Worm (Caenorhabditis elegans): Measurements from ENCODE around the gene Y34B4A.2.

Y34B4A.2 gene

DNA sequence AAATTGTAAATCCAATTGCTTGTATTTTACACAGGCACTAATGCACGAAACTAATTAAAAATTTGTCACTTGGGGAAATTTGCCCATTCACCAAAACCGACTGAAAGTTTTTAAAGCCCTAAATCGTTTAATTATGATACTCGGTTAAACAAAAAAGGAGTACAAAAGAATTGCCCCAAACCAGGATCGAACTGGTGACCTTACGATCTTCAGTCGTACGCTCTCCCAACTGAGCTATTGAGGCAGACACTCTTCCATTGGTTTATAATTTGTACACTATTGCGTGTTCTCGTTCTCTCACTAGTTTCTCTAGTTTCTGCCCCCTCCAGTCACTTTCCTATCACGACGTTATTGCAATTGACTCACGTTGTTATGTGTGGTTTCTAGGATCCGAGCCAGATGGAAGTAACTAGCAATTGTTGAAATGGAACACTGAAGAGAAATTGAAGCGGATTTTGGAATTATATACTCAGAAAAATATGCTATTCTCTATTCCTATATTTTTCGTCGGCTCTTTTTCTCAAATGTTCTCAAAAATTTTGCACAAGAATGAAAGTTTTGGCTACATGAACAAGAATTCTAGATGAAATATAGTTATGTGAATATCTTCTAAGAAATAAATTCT is 40.0 kb downstream of the Y34B4A.2 start (continued):
- TF ChIP-seq T07F8.4 (tag; optimal IDR thresholded peaks at IDR 0.05) = peak; percentile 50
- TF ChIP-seq Y95B8A.8 (GFP tag; IDR thresholded peaks at IDR 0.05) = no peak
- TF ChIP-seq ceh-58 (GFP tag; IDR thresholded peaks at IDR 0.05) = no peak
- TF ChIP-seq T26A5.8 (tag; optimal IDR thresholded peaks at IDR 0.05) = peak; percentile 32
- no peak for TF ChIP-seq unc-130 (GFP tag; optimal IDR thresholded peaks at IDR 0.05)
- TF ChIP-seq bed-1 (GFP tag; IDR thresholded peaks at IDR 0.05) = no peak
- no peak for TF ChIP-seq gei-17 (GFP tag; optimal IDR thresholded peaks at IDR 0.05)
- no peak for TF ChIP-seq B0035.1 (tag; optimal IDR thresholded peaks at IDR 0.05)
- peak; percentile 75 for TF ChIP-seq hmg-1.2 (GFP tag; IDR thresholded peaks at IDR 0.05)
- no peak for TF ChIP-seq F49E8.2 (tag; optimal IDR thresholded peaks at IDR 0.05; ENCODE audit: insufficient read depth)
- TF ChIP-seq cebp-2 (GFP tag; IDR thresholded peaks at IDR 0.05) = no peak
- no peak for TF ChIP-seq ceh-79 (tag; optimal IDR thresholded peaks at IDR 0.05)
- TF ChIP-seq F10E7.11 (tag; optimal IDR thresholded peaks at IDR 0.05) = peak; percentile 34
- no peak for TF ChIP-seq F22D6.2 (tag; optimal IDR thresholded peaks at IDR 0.05)
- peak; percentile 64; the same call in 1 of the 2 replicates for TF ChIP-seq egl-44 (GFP tag; IDR thresholded peaks at IDR 0.05)
- no peak for TF ChIP-seq sea-2 (GFP tag; IDR thresholded peaks at IDR 0.05)
- no peak for TF ChIP-seq lin-54 (GFP tag; optimal IDR thresholded peaks at IDR 0.05)
- TF ChIP-seq snpc-1.1 (tag; optimal IDR thresholded peaks at IDR 0.05; ENCODE audit: insufficient read depth) = peak; percentile 83
- TF ChIP-seq nhr-179 (tag; optimal IDR thresholded peaks at IDR 0.05) = peak; percentile 24
- TF ChIP-seq ztf-28 (GFP tag; IDR thresholded peaks at IDR 0.05) = no peak
- TF ChIP-seq dpff-1 (tag; optimal IDR thresholded peaks at IDR 0.05) = no peak
- peak; percentile 23 for TF ChIP-seq nhr-80 (tag; optimal IDR thresholded peaks at IDR 0.05)
- TF ChIP-seq xnd-1 (tag; optimal IDR thresholded peaks at IDR 0.05) = no peak
- no peak for TF ChIP-seq pha-4 (tag; optimal IDR thresholded peaks at IDR 0.05)
- peak; percentile 83 for TF ChIP-seq die-1 (tag; optimal IDR thresholded peaks at IDR 0.05)
- TF ChIP-seq F57A8.1 (GFP tag; optimal IDR thresholded peaks at IDR 0.05) = no peak
- no peak for TF ChIP-seq F39B2.1 (GFP tag; IDR thresholded peaks at IDR 0.05)
- TF ChIP-seq lin-40 (tag; optimal IDR thresholded peaks at IDR 0.05) = peak; percentile 63
- TF ChIP-seq B0261.1 (tag; optimal IDR thresholded peaks at IDR 0.05) = peak; percentile 93
- no peak for TF ChIP-seq F57C9.4 (tag; optimal IDR thresholded peaks at IDR 0.05)
- TF ChIP-seq ceh-27 (GFP tag; optimal IDR thresholded peaks at IDR 0.05) = peak; percentile 54
- peak; percentile 65; the same call in 1 of the 2 replicates for TF ChIP-seq Y56A3A.18 (GFP tag; IDR thresholded peaks at IDR 0.05)
- no peak for TF ChIP-seq nfya-1 (tag; optimal IDR thresholded peaks at IDR 0.05; ENCODE audit: borderline replicate concordance, insufficient read depth)
- TF ChIP-seq egl-18 (GFP tag; IDR thresholded peaks at IDR 0.05) = no peak
- TF ChIP-seq attf-5 (GFP tag; optimal IDR thresholded peaks at IDR 0.05) = peak; percentile 17
- no peak for TF ChIP-seq lsl-1 (GFP tag; optimal IDR thresholded peaks at IDR 0.05)
- no peak for TF ChIP-seq let-526 (GFP tag; IDR thresholded peaks at IDR 0.05)
- no peak for TF ChIP-seq chd-7 (tag; optimal IDR thresholded peaks at IDR 0.05)
- TF ChIP-seq ztf-26 (tag; optimal IDR thresholded peaks at IDR 0.05) = peak; percentile 22
- TF ChIP-seq D2030.7 (GFP tag; IDR thresholded peaks at IDR 0.05) = no peak; the same call in 1 of the 2 replicates
- no peak for TF ChIP-seq F52B5.7 (tag; optimal IDR thresholded peaks at IDR 0.05)
- TF ChIP-seq madf-8 (GFP tag; conservative IDR thresholded peaks at IDR 0.05) = no peak
- TF ChIP-seq ekl-4 (GFP tag; IDR thresholded peaks at IDR 0.05) = no peak; the same call in 1 of the 2 replicates
- TF ChIP-seq B0019.2 (GFP tag; conservative IDR thresholded peaks at IDR 0.05) = no peak
- no peak for TF ChIP-seq ccch-3 (GFP tag; optimal IDR thresholded peaks at IDR 0.05)
- no peak for TF ChIP-seq hsf-1 (GFP tag; IDR thresholded peaks at IDR 0.05)
- TF ChIP-seq dpl-1 (GFP tag; optimal IDR thresholded peaks at IDR 0.05) = peak; percentile 4
- peak; percentile 56 for TF ChIP-seq atf-7 (tag; optimal IDR thresholded peaks at IDR 0.05)
- no peak for TF ChIP-seq lir-1 (GFP tag; conservative IDR thresholded peaks at IDR 0.05)
